Worm (Caenorhabditis elegans) whole organism, midembryonic: ENCODE data around the gene tiar-2.

Experiments used
- T22C8.4 ChIP-seq: fragments of 200-800 bp; sonication (Bioruptor generic); IDR thresholded peaks from 2 replicates; pipeline ENCODE4 v1.3.6; 2022; ENCODE audit warnings: missing genetic modification characterization, missing compliant biosample characterization
- cog-1 ChIP-seq: sonication (generic microtip); optimal IDR thresholded peaks from 2 replicates; lab custom pipeline; 2016; ENCODE audit warnings: missing genetic modification characterization, missing compliant biosample characterization
- flt-1 ChIP-seq: fragments of 200-800 bp; sonication (Bioruptor generic); IDR thresholded peaks from 2 replicates; pipeline ENCODE4 v1.3.6; 2022; ENCODE audit warnings: missing genetic modification characterization, missing compliant biosample characterization
- klf-2 ChIP-seq: fragments of 200-800 bp; sonication (Bioruptor generic); conservative IDR thresholded peaks from 2 replicates; pipeline ENCODE4 v1.3.6; 2022; ENCODE audit warnings: missing genetic modification reagents, missing genetic modification characterization, missing compliant biosample characterization
- med-1 ChIP-seq: sonication (generic microtip); optimal IDR thresholded peaks from 2 replicates; lab custom pipeline; 2017; ENCODE audit warnings: missing genetic modification characterization, mild to moderate bottlenecking, missing compliant biosample characterization, antibody characterized with exemption, missing genetic modification reagents; ENCODE audit not compliant: insufficient read depth
- ref-1 ChIP-seq: fragments of 200-800 bp; sonication (Bioruptor generic); conservative IDR thresholded peaks from 2 replicates; pipeline ENCODE4 v1.3.6; 2022; ENCODE audit warnings: missing genetic modification reagents, missing genetic modification characterization, missing compliant biosample characterization
- tab-1 ChIP-seq: fragments of 200-800 bp; sonication (Bioruptor generic); IDR thresholded peaks from 2 replicates; pipeline ENCODE4 v1.3.6; 2022; ENCODE audit warnings: missing genetic modification characterization, missing compliant biosample characterization
- ztf-23 ChIP-seq: fragments of 200-800 bp; sonication (Bioruptor generic); IDR thresholded peaks from 2 replicates; pipeline ENCODE4 v1.3.6; 2022; ENCODE audit warnings: missing genetic modification reagents, missing genetic modification characterization, missing compliant biosample characterization
- ztf-29 ChIP-seq: fragments of 200-800 bp; sonication (Bioruptor generic); IDR thresholded peaks from 2 replicates; pipeline ENCODE4 v1.3.6; 2022; ENCODE audit warnings: missing genetic modification reagents, missing genetic modification characterization, missing compliant biosample characterization

DNA sequence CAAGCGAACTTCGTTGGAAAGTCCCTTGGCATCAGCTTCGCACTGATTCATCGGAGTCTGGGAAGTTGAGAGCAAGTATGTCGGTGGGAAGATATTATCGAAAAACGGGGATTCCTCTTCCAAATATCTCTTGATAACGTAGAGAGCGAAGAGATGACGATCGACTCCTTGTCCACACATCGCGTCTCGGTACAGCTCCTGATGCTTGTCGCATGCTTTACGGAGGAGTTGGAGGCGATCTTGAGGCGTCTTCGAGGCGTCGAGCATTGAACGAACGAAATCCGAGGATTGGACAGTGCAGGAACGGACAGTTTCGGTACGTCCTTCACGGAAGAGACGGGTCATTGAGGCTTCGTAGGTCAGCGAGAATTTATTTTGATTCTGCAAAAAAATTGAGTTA, 21.0 kb downstream of the tiar-2 start:
- TF ChIP-seq T22C8.4 (GFP tag; lab: Robert Waterston, UW) (no peak), ref-1 (no peak), med-1 (GFP tag; lab: Kevin White, UChicago) (no peak), tab-1 (GFP tag; lab: Robert Waterston, UW) (no peak), klf-2 (GFP tag; lab: Robert Waterston, UW) (no peak), flt-1 (GFP tag; lab: Robert Waterston, UW) (no peak), cog-1 (tag; lab: Kevin White, UChicago) (no peak), ztf-23 (no peak), ztf-29 (no peak)
